Fruit fly (Drosophila melanogaster): ENCODE results near the gene dgrn.
A peak's percentile ranks its signal among the peaks of the same experiment; 100 is the strongest.

Gene dgrn

DNA sequence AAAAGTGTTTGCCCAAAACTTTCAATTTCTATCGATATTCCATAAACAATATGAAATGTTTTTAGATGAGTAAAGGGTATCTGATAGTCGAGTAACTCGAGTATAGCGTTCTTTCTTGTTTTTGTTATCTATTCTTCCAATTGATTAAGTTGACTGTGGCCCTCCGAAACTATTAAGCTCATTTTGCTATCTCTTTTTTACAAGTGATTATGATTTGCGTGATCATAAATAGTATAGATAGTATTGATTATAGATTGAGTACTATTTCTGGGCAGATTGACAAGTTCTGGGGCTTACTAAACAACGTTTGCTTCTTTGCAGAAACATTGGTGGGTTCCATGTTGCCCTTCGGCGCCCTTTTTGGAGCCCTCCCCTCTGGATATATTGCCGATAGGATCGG lies 12.1 kb downstream of the dgrn start:
- TF ChIP-seq OdsH (GFP tag; optimal IDR thresholded peaks at IDR 0.05) (no peak), dl (GFP tag; optimal IDR thresholded peaks at IDR 0.05; ENCODE audit: insufficient read depth in 1 of 2, partially characterized antibody in 2 of 2) (no peak)

DNA sequence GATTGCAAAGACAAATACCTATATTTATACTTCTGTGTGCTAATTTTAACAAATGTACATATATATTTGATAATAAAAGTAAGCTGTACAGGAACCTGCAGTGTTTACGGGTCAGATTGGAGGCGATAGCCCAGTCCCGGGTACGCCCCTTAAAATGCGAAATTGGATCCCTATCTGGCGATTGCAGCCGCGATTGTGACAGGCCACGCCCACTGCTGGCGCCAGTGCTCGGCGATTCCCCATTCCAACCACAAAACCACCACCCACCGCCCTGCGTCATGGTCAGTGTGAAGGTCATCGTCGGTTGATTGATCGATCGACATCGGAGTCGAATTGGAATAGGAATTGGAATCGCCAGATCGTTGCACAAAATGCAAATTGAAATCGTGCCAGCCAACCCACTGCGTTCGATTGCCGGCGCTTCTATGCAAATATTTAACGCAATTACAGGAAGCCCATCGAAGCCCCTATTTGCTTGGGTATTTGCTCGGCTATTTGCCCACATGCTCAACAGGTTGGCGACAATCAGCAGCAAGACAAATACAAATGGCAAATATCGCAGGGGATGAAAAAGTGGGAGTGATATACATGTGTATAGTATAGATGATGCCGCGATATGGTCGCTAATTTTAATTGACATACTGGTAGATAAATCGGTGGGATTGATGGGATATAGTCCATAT lies 14.4 kb downstream of the dgrn start:
- TF ChIP-seq Hr83 (GFP tag; optimal IDR thresholded peaks at IDR 0.05; ENCODE audit: poor library complexity, severe bottlenecking) (peak; percentile 42), Sp1 (GFP tag; optimal IDR thresholded peaks at IDR 0.05) (no peak), Rel (GFP tag; optimal IDR thresholded peaks at IDR 0.05) (no peak), Rel (tag; optimal IDR thresholded peaks at IDR 0.05) (peak; percentile 72)

DNA sequence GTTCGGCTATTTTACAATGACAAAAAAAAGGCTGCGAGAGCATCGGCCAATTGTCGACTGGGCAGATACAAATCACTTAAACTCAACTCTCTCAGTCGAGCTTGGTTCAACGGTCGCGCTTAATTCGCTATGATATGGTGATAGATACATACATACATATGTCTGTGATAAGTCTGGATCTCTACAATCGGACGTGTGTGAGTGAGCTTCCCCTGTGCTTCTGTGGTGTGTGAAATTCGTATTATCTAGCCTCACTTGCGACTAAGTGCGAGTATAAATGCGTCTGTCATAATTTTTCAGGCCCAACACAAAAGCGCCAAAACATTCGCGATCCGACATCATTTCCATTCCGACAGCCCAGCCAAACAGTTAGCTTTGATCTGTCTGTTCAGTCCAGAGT lies 16.5 kb downstream of the dgrn start, which contains the start of gene CG1213:
TSS of gene CG1213 (plus strand) at position 301 of the 400 bp plus-strand sequence.
- TF ChIP-seq Rel (GFP tag; optimal IDR thresholded peaks at IDR 0.05) (no peak), Rel (tag; optimal IDR thresholded peaks at IDR 0.05) (no peak), usp (GFP tag; optimal IDR thresholded peaks at IDR 0.05) (no peak), dmrt93B (GFP tag; optimal IDR thresholded peaks at IDR 0.05) (no peak), Vsx2 (GFP tag; optimal IDR thresholded peaks at IDR 0.05; ENCODE audit: partially characterized antibody) (no peak), tai (GFP tag; optimal IDR thresholded peaks at IDR 0.05) (no peak), Jra (GFP tag; optimal IDR thresholded peaks at IDR 0.05) (no peak), foxo (GFP tag; optimal IDR thresholded peaks at IDR 0.05) (no peak), pan (optimal IDR thresholded peaks at IDR 0.05) (no peak), HLH106 (tag; optimal IDR thresholded peaks at IDR 0.05) (no peak), sage (GFP tag; optimal IDR thresholded peaks at IDR 0.05) (no peak), fru (GFP tag; optimal IDR thresholded peaks at IDR 0.05) (no peak), woc (GFP tag; optimal IDR thresholded peaks at IDR 0.05) (no peak), ey (GFP tag; optimal IDR thresholded peaks at IDR 0.05) (no peak), jim (GFP tag; optimal IDR thresholded peaks at IDR 0.05) (no peak), h (GFP tag; optimal IDR thresholded peaks at IDR 0.05) (no peak), Dif (GFP tag; optimal IDR thresholded peaks at IDR 0.05; ENCODE audit: partially characterized antibody) (no peak)

DNA sequence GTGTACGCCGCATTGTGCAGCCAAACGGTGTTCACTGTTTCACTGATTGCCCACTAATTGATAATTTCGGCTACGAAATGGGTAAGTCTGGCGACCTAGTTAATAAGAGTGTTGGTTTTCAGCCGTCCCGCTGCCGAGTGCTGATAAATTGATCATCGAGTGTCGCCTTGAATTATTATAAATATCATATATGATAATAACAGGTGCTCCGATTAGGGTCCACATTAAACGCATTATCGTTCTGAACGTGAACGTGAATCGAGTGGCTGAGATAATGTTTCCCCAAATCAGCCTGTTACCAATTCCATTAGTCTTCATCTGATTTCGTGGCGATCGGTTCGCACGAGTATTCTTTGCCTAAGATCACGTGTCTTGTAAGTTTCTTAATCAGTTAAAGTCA lies 16.9 kb downstream of the dgrn start:
- TF ChIP-seq HLH106 (tag; optimal IDR thresholded peaks at IDR 0.05) (no peak), jim (GFP tag; optimal IDR thresholded peaks at IDR 0.05) (no peak), h (GFP tag; optimal IDR thresholded peaks at IDR 0.05) (peak; percentile 6), Vsx2 (GFP tag; optimal IDR thresholded peaks at IDR 0.05; ENCODE audit: partially characterized antibody) (no peak), woc (GFP tag; optimal IDR thresholded peaks at IDR 0.05) (no peak), dsf (GFP tag; optimal IDR thresholded peaks at IDR 0.05; ENCODE audit: borderline replicate concordance) (no peak), Dfd (GFP tag; optimal IDR thresholded peaks at IDR 0.05) (no peak)

DNA sequence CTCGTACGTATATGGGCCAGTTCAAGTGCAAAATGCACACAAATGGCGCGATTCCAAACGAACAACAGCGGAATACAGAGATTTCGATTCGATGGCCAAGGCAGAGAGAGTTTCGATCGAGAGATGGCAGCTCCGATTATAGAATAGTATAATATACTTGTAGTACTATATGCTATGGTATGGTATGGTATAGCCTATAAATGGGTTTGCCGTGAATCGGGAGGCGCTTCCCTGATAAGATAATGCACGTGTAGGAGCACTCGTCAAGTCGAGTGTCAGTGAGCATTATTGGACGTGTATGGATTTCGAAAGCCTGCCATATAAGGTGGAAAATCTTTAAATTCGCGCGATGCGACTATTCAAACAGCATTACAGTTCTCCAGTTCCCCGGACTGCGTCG lies 19.1 kb downstream of the dgrn start:
- TF ChIP-seq lola (GFP tag; optimal IDR thresholded peaks at IDR 0.05) = no peak
- no peak for TF ChIP-seq dl (GFP tag; optimal IDR thresholded peaks at IDR 0.05; ENCODE audit: insufficient read depth in 1 of 2, partially characterized antibody in 2 of 2)
- no peak for TF ChIP-seq Hr83 (GFP tag; optimal IDR thresholded peaks at IDR 0.05; ENCODE audit: poor library complexity, severe bottlenecking)
- TF ChIP-seq CrebA (GFP tag; optimal IDR thresholded peaks at IDR 0.05; ENCODE audit: borderline replicate concordance) = no peak
- no peak for TF ChIP-seq Dfd (GFP tag; optimal IDR thresholded peaks at IDR 0.05)
- TF ChIP-seq Hnf4 (GFP tag; optimal IDR thresholded peaks at IDR 0.05) = no peak
- no peak for TF ChIP-seq Vsx2 (GFP tag; optimal IDR thresholded peaks at IDR 0.05; ENCODE audit: partially characterized antibody)
- no peak for TF ChIP-seq sv (GFP tag; optimal IDR thresholded peaks at IDR 0.05)
- no peak for TF ChIP-seq foxo (GFP tag; optimal IDR thresholded peaks at IDR 0.05)
- no peak for TF ChIP-seq Dif (GFP tag; optimal IDR thresholded peaks at IDR 0.05; ENCODE audit: partially characterized antibody)
- TF ChIP-seq psq (GFP tag; optimal IDR thresholded peaks at IDR 0.05) = no peak
- no peak for TF ChIP-seq Myc (optimal IDR thresholded peaks at IDR 0.05)
- TF ChIP-seq pan (optimal IDR thresholded peaks at IDR 0.05) = no peak
- no peak for TF ChIP-seq Hr78 (GFP tag; optimal IDR thresholded peaks at IDR 0.05)
- TF ChIP-seq brk (GFP tag; optimal IDR thresholded peaks at IDR 0.05) = no peak
- no peak for TF ChIP-seq Abd-B (GFP tag; optimal IDR thresholded peaks at IDR 0.05)
- TF ChIP-seq jim (GFP tag; optimal IDR thresholded peaks at IDR 0.05) = no peak
